Worm (Caenorhabditis elegans) whole organism, young adult: ENCODE data around the gene M153.3.

Experiments
- C17E4.6 ChIP-seq: fragments of 200-800 bp; sonication (Bioruptor generic); IDR thresholded peaks from 2 replicates; pipeline ENCODE4 v1.3.6; 2022; ENCODE audit warnings: missing genetic modification reagents, missing genetic modification characterization, missing compliant biosample characterization
- F39B2.1 ChIP-seq: fragments of 200-800 bp; sonication (Bioruptor generic); IDR thresholded peaks from 2 replicates; pipeline ENCODE4 v1.3.6; 2022; ENCODE audit warnings: missing genetic modification reagents, missing genetic modification characterization, missing compliant biosample characterization
- K11D2.4 ChIP-seq: fragments of 200-800 bp; sonication (Bioruptor generic); IDR thresholded peaks from 2 replicates; pipeline ENCODE4 v1.3.6; 2022; ENCODE audit warnings: missing genetic modification reagents, missing genetic modification characterization, missing compliant biosample characterization
- T26A5.8 ChIP-seq: sonication (generic microtip); optimal IDR thresholded peaks from 2 replicates; lab custom pipeline; 2016; ENCODE audit warnings: missing genetic modification characterization, missing compliant biosample characterization
- Y53G8AR.9 ChIP-seq: fragments of 200-800 bp; sonication (Bioruptor generic); conservative IDR thresholded peaks from 2 replicates; pipeline ENCODE4 v1.3.6; 2022; ENCODE audit warnings: missing genetic modification reagents, missing genetic modification characterization, missing compliant biosample characterization
- Y79H2A.3 ChIP-seq: fragments of 200-800 bp; sonication (Bioruptor generic); conservative IDR thresholded peaks from 2 replicates; pipeline ENCODE4 v1.3.6; 2022; ENCODE audit warnings: missing genetic modification reagents, missing genetic modification characterization, missing compliant biosample characterization
- Y95B8A.8 ChIP-seq: fragments of 200-800 bp; sonication (Bioruptor generic); IDR thresholded peaks from 2 replicates; pipeline ENCODE4 v1.3.6; 2022; ENCODE audit warnings: missing genetic modification reagents, missing genetic modification characterization, missing compliant biosample characterization
- ZK185.1 ChIP-seq: sonication (generic microtip); optimal IDR thresholded peaks from 2 replicates; lab custom pipeline; 2016; ENCODE audit warnings: mild to moderate bottlenecking, missing genetic modification characterization, missing compliant biosample characterization; ENCODE audit not compliant: poor library complexity, severe bottlenecking
- aptf-2 ChIP-seq: fragments of 200-800 bp; sonication (Bioruptor generic); conservative IDR thresholded peaks from 2 replicates; pipeline ENCODE4 v1.3.6; 2022; ENCODE audit warnings: missing genetic modification reagents, missing genetic modification characterization, missing compliant biosample characterization
- athp-1 ChIP-seq: sonication (generic microtip); optimal IDR thresholded peaks from 2 replicates; lab custom pipeline; 2017; ENCODE audit warnings: mild to moderate bottlenecking, missing genetic modification characterization, missing compliant biosample characterization
- attf-3 ChIP-seq: fragments of 200-800 bp; sonication (Bioruptor generic); conservative IDR thresholded peaks from 2 replicates; pipeline ENCODE4 v1.3.6; 2022; ENCODE audit warnings: missing genetic modification reagents, missing genetic modification characterization, missing compliant biosample characterization
- attf-5 ChIP-seq: fragments of 200-800 bp; sonication (Bioruptor generic); optimal IDR thresholded peaks from 2 replicates; lab custom pipeline; 2018; ENCODE audit warnings: mild to moderate bottlenecking, missing genetic modification characterization, missing compliant biosample characterization
- bed-2 ChIP-seq: fragments of 200-800 bp; sonication (Bioruptor generic); IDR thresholded peaks from 2 replicates; pipeline ENCODE4 v1.3.6; 2022; ENCODE audit warnings: missing genetic modification reagents, missing genetic modification characterization, missing compliant biosample characterization
- ceh-100 ChIP-seq: fragments of 200-800 bp; sonication (Bioruptor generic); IDR thresholded peaks from 2 replicates; pipeline ENCODE4 v1.3.6; 2022; ENCODE audit warnings: missing genetic modification reagents, missing genetic modification characterization, missing compliant biosample characterization
- ceh-40 ChIP-seq: fragments of 200-800 bp; sonication (Bioruptor generic); IDR thresholded peaks from 2 replicates; pipeline ENCODE4 v1.3.6; 2022; ENCODE audit warnings: missing genetic modification characterization, missing compliant biosample characterization
- ceh-79 ChIP-seq: sonication (generic microtip); optimal IDR thresholded peaks from 2 replicates; lab custom pipeline; 2017; ENCODE audit warnings: mild to moderate bottlenecking, missing genetic modification characterization, missing compliant biosample characterization
- ceh-91 ChIP-seq: fragments of 200-800 bp; sonication (Bioruptor generic); IDR thresholded peaks from 2 replicates; pipeline ENCODE4 v1.3.6; 2022; ENCODE audit warnings: missing genetic modification reagents, missing genetic modification characterization, missing compliant biosample characterization
- dpff-1 ChIP-seq: sonication (generic microtip); optimal IDR thresholded peaks from 2 replicates; lab custom pipeline; 2017; ENCODE audit warnings: mild to moderate bottlenecking, missing genetic modification characterization, missing compliant biosample characterization
- ets-4 ChIP-seq: fragments of 200-800 bp; sonication (Bioruptor generic); optimal IDR thresholded peaks from 2 replicates; lab custom pipeline; 2018; ENCODE audit warnings: mild to moderate bottlenecking, missing genetic modification characterization, missing compliant biosample characterization
- him-1 ChIP-seq: sonication (generic microtip); optimal IDR thresholded peaks from 2 replicates; lab custom pipeline; 2016; ENCODE audit warnings: missing genotype, missing genetic modification reagents, missing genetic modification characterization, missing compliant biosample characterization
- hsf-1 ChIP-seq: fragments of 200-800 bp; sonication (Bioruptor generic); IDR thresholded peaks from 2 replicates; pipeline ENCODE4 v1.3.6; 2022; ENCODE audit warnings: missing genetic modification reagents, missing genetic modification characterization, missing compliant biosample characterization
- let-526 ChIP-seq: fragments of 200-800 bp; sonication (Bioruptor generic); IDR thresholded peaks from 2 replicates; pipeline ENCODE4 v1.3.6; 2022; ENCODE audit warnings: missing genetic modification reagents, missing genetic modification characterization, missing compliant biosample characterization
- lin-26 ChIP-seq: fragments of 200-800 bp; sonication (Bioruptor generic); IDR thresholded peaks from 2 replicates; pipeline ENCODE4 v1.3.6; 2022; ENCODE audit warnings: missing genetic modification reagents, missing genetic modification characterization, missing compliant biosample characterization
- lin-54 ChIP-seq: fragments of 200-800 bp; sonication (Bioruptor generic); optimal IDR thresholded peaks from 2 replicates; lab custom pipeline; 2018; ENCODE audit warnings: mild to moderate bottlenecking, missing genetic modification characterization, missing compliant biosample characterization
- lsy-27 ChIP-seq: sonication (generic microtip); optimal IDR thresholded peaks from 2 replicates; lab custom pipeline; 2017; ENCODE audit warnings: missing genetic modification characterization, mild to moderate bottlenecking, missing compliant biosample characterization, antibody characterized with exemption, missing genotype, borderline replicate concordance; ENCODE audit not compliant: insufficient read depth
- madf-3 ChIP-seq: fragments of 200-800 bp; sonication (Bioruptor generic); IDR thresholded peaks from 2 replicates; pipeline ENCODE4 v1.3.6; 2022; ENCODE audit warnings: missing genetic modification reagents, missing genetic modification characterization, missing compliant biosample characterization
- madf-8 ChIP-seq: fragments of 200-800 bp; sonication (Bioruptor generic); conservative IDR thresholded peaks from 2 replicates; pipeline ENCODE4 v1.3.6; 2022; ENCODE audit warnings: missing genetic modification reagents, missing genetic modification characterization, missing compliant biosample characterization
- mxl-1 ChIP-seq: sonication (generic microtip); optimal IDR thresholded peaks from 2 replicates; lab custom pipeline; 2016; ENCODE audit warnings: missing genetic modification characterization, missing compliant biosample characterization
- nfya-1 ChIP-seq: sonication (generic microtip); optimal IDR thresholded peaks from 2 replicates; lab custom pipeline; 2017; ENCODE audit warnings: antibody characterized with exemption, missing compliant biosample characterization, missing genetic modification characterization, borderline replicate concordance; ENCODE audit not compliant: insufficient read depth
- nfya-2 ChIP-seq: fragments of 200-800 bp; sonication (Bioruptor generic); IDR thresholded peaks from 2 replicates; pipeline ENCODE4 v1.3.6; 2022; ENCODE audit warnings: missing genetic modification reagents, missing genetic modification characterization, missing compliant biosample characterization
- nfyb-1 ChIP-seq: fragments of 200-800 bp; sonication (Bioruptor generic); IDR thresholded peaks from 2 replicates; pipeline ENCODE4 v1.3.6; 2022; ENCODE audit warnings: missing genetic modification reagents, missing genetic modification characterization, missing compliant biosample characterization
- nhr-27 ChIP-seq: fragments of 200-800 bp; sonication (Bioruptor generic); optimal IDR thresholded peaks from 2 replicates; lab custom pipeline; 2018; ENCODE audit warnings: mild to moderate bottlenecking, missing genetic modification characterization, moderate library complexity, missing compliant biosample characterization
- nhr-90 ChIP-seq: sonication (generic microtip); optimal IDR thresholded peaks from 2 replicates; lab custom pipeline; 2016; ENCODE audit warnings: missing genotype, mild to moderate bottlenecking, missing genetic modification characterization, missing compliant biosample characterization
- rcor-1 ChIP-seq: fragments of 200-800 bp; sonication (Bioruptor generic); IDR thresholded peaks from 2 replicates; pipeline ENCODE4 v1.3.6; 2022; ENCODE audit warnings: missing genetic modification reagents, missing genetic modification characterization, missing compliant biosample characterization
- rec-8 ChIP-seq, 2 experiments: sonication (generic microtip); optimal IDR thresholded peaks; 2 replicates each; lab custom pipeline; 2016; ENCODE audit warnings: mild to moderate bottlenecking in 2 of 2, missing genetic modification characterization in 2 of 2, missing genetic modification reagents in 2 of 2, missing genotype in 2 of 2, missing biosample characterization in 1 of 2, missing compliant biosample characterization in 1 of 2, moderate library complexity in 1 of 2
- snpc-3.4 ChIP-seq: sonication (generic microtip); optimal IDR thresholded peaks from 2 replicates; lab custom pipeline; 2017; ENCODE audit warnings: missing genetic modification characterization, mild to moderate bottlenecking, missing compliant biosample characterization, antibody characterized with exemption, moderate library complexity, missing genotype, missing genetic modification reagents
- tbx-9 ChIP-seq: sonication (generic microtip); optimal IDR thresholded peaks from 2 replicates; lab custom pipeline; 2016; ENCODE audit warnings: borderline replicate concordance, missing genetic modification characterization, inconsistent platforms, missing compliant biosample characterization
- tlf-1 ChIP-seq: fragments of 200-800 bp; sonication (Bioruptor generic); optimal IDR thresholded peaks from 2 replicates; lab custom pipeline; 2018; ENCODE audit warnings: mild to moderate bottlenecking, missing genetic modification characterization, missing compliant biosample characterization
- unc-62 ChIP-seq: fragments of 150-350 bp; optimal IDR thresholded peaks from 2 replicates; lab custom pipeline; 2014; ENCODE audit warnings: missing biosample characterization, missing genetic modification reagents, missing genetic modification characterization
- zfh-2 ChIP-seq: fragments of 200-800 bp; sonication (Bioruptor generic); conservative IDR thresholded peaks from 2 replicates; pipeline ENCODE4 v1.3.6; 2022; ENCODE audit warnings: missing genetic modification reagents, missing genetic modification characterization, missing compliant biosample characterization
- ztf-6 ChIP-seq: fragments of 200-800 bp; sonication (Bioruptor generic); IDR thresholded peaks from 2 replicates; pipeline ENCODE4 v1.3.6; 2022; ENCODE audit warnings: missing genetic modification reagents, missing genetic modification characterization, missing compliant biosample characterization

The M153.3 gene

ce11 chrX:12108517-12109216, 34.0 kb upstream of the M153.3 start, which contains the start of the genes W03G11.2 and lgc-13:
TSS of gene W03G11.2 (minus strand) at chrX:12108617.
TSS of gene lgc-13 (plus strand) at chrX:12109166.
- TF ChIP-seq dpff-1 (tag; lab: Kevin White, UChicago) (no peak), mxl-1 (no peak), snpc-3.4 (tag; lab: Kevin White, UChicago) (no peak), ceh-91 (GFP tag; lab: Robert Waterston, UW) (no peak), ztf-6 (GFP tag; lab: Robert Waterston, UW) (no peak), nfya-2 (no peak), ZK185.1 (tag; lab: Kevin White, UChicago) (no peak), aptf-2 (GFP tag; lab: Robert Waterston, UW) (no peak), hsf-1 (GFP tag; lab: Robert Waterston, UW) (no peak), Y79H2A.3 (GFP tag; lab: Robert Waterston, UW) (no peak), madf-3 (no peak), lin-26 (GFP tag; lab: Robert Waterston, UW) (no peak), rcor-1 (no peak), lin-54 (GFP tag; lab: Kevin White, UChicago) (no peak)
- TF ChIP-seq, all 124 proteins: peak for 0

- no peak for TF ChIP-seq Y95B8A.8 (GFP tag; lab: Robert Waterston, UW)
- no peak for TF ChIP-seq zfh-2 (GFP tag; lab: Robert Waterston, UW)
- no peak for TF ChIP-seq K11D2.4
- TF ChIP-seq nfyb-1 (GFP tag; lab: Robert Waterston, UW): no peak
- TF ChIP-seq F39B2.1 (GFP tag; lab: Robert Waterston, UW): no peak
- no peak for TF ChIP-seq unc-62
- TF ChIP-seq mxl-1: no peak
- TF ChIP-seq ets-4: no peak
- TF ChIP-seq let-526: no peak
- TF ChIP-seq T26A5.8: no peak
- no peak for TF ChIP-seq attf-5 (GFP tag; lab: Kevin White, UChicago)
These were observed 31.5 kb upstream of the M153.3 start, which contains the start of gene lgc-14 for ce11 chrX:12111213-12111612. TSS of gene lgc-14 (plus strand) at chrX:12111513.

- no peak for TF ChIP-seq nhr-90
- TF ChIP-seq nhr-27: no peak
- TF ChIP-seq Y53G8AR.9 (GFP tag; lab: Robert Waterston, UW): no peak
- TF ChIP-seq ceh-100 (GFP tag; lab: Robert Waterston, UW): no peak
- TF ChIP-seq rec-8 (tag; optimal IDR thresholded peaks at IDR 0.05; lab: Kevin White, UChicago): no peak
- TF ChIP-seq ztf-6 (GFP tag; lab: Robert Waterston, UW): no peak
- TF ChIP-seq nfya-1: no peak
- no peak for TF ChIP-seq attf-5 (GFP tag; lab: Kevin White, UChicago)
- TF ChIP-seq athp-1 (tag; lab: Kevin White, UChicago): no peak
- no peak for TF ChIP-seq him-1 (tag; lab: Kevin White, UChicago)
- no peak for TF ChIP-seq lsy-27 (tag; lab: Kevin White, UChicago)
- no peak for TF ChIP-seq ceh-40 (GFP tag; lab: Robert Waterston, UW)
- TF ChIP-seq madf-8: no peak
- no peak for TF ChIP-seq T26A5.8
- no peak for TF ChIP-seq attf-3 (GFP tag; lab: Robert Waterston, UW)
- no peak for TF ChIP-seq ceh-79 (tag; lab: Kevin White, UChicago)
- no peak for TF ChIP-seq tlf-1 (GFP tag; lab: Kevin White, UChicago)
- TF ChIP-seq C17E4.6 (GFP tag; lab: Robert Waterston, UW): no peak
- TF ChIP-seq bed-2 (GFP tag; lab: Robert Waterston, UW): no peak
- TF ChIP-seq tbx-9: no peak
- TF ChIP-seq, all 124 proteins: peak for 0
These were observed 28.6 kb upstream of the M153.3 start, which contains the start of gene lgc-15 for ce11 chrX:12114024-12114423. TSS of gene lgc-15 (plus strand) at chrX:12114324.
